Comparison of ENCODE assay signal across 1 fruit fly cellular context in the genomic region with DNA sequence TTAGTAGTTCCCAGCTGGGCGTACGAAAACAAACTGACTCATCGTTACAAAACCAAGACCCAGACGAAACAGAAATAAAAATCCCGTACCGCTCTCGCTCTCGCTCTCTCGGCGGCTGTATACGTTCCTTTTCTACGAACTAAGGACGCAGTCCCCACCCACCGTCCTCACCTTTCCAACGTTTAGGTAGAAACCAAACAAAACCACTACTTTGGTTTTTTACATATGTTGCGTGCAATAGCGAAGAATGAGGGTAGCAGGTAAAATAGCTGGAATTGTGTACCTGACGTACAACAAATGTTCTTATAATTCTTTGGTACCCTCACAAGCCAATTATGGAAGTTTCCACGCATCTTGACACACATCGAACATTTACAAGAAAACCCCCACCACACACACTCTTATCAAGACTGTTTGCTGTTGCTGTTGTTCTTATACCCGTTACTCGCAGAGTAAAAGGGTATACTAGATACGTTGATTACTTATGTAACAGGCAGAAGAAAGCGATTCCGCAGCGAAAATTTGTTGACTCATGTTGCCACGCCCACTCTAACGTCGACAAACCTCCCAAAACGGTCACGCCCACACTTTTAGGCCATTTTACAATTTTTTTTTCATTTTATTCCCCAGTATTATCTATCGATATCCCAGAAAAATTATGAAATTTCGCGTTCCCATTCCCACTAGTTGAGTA.
TF ChIP-seq lines count a peak whose summit lies in the region.

No protein-coding gene starts in this region.

TF ChIP-seq in whole organism, embryonic, 481 proteins besides CTCF, POLR2A, EP300 and RAD21 (continued from another document and continues in another):
- peak; percentile 41 for TF ChIP-seq az2 (GFP tag; optimal IDR thresholded peaks at IDR 0.05; lab: Kevin White, UChicago)
- TF ChIP-seq Max (GFP tag; optimal IDR thresholded peaks at IDR 0.05; lab: Kevin White, UChicago) = peak; percentile 35
- no peak for TF ChIP-seq BtbVII (GFP tag; optimal IDR thresholded peaks at IDR 0.05; lab: Kevin White, UChicago)
- no peak for TF ChIP-seq lbe (GFP tag; optimal IDR thresholded peaks at IDR 0.05; lab: Kevin White, UChicago)
- TF ChIP-seq CG16779 (GFP tag; IDR thresholded peaks at IDR 0.05; lab: Robert Waterston, UW) = no peak
- no peak for TF ChIP-seq Optix (GFP tag; IDR thresholded peaks at IDR 0.05; lab: Robert Waterston, UW)
- TF ChIP-seq CG42726 (GFP tag; IDR thresholded peaks at IDR 0.05; lab: Robert Waterston, UW; ENCODE audit: partially characterized antibody) = no peak
- peak; percentile 53 for TF ChIP-seq CG30403 (GFP tag; optimal IDR thresholded peaks at IDR 0.05; lab: Kevin White, UChicago)
- TF ChIP-seq Camta (GFP tag; optimal IDR thresholded peaks at IDR 0.05; lab: Kevin White, UChicago) = no peak
- no peak for TF ChIP-seq nerfin-1 (tag; optimal IDR thresholded peaks at IDR 0.05; lab: Kevin White, UChicago)
- TF ChIP-seq Lhr (GFP tag; optimal IDR thresholded peaks at IDR 0.05; lab: Kevin White, UChicago) = no peak
- TF ChIP-seq CG30431 (GFP tag; optimal IDR thresholded peaks at IDR 0.05; lab: Kevin White, UChicago) = peak; percentile 3
- peak; percentile 45; the same call in 1 of the 3 replicates for TF ChIP-seq otp (GFP tag; IDR thresholded peaks at IDR 0.05; lab: Robert Waterston, UW)
- TF ChIP-seq crc (GFP tag; optimal IDR thresholded peaks at IDR 0.05; lab: Kevin White, UChicago) = no peak
- peak in 1 of 2 experiments; percentile 4 for TF ChIP-seq Eip74EF (GFP tag; optimal IDR thresholded peaks at IDR 0.05; lab: Kevin White, UChicago)
- no peak for TF ChIP-seq CG31365 (tag; optimal IDR thresholded peaks at IDR 0.05; lab: Kevin White, UChicago)
- peak; percentile 74 for TF ChIP-seq CG3065 (GFP tag; optimal IDR thresholded peaks at IDR 0.05; lab: Kevin White, UChicago)
- no peak for TF ChIP-seq Tbp (GFP tag; optimal IDR thresholded peaks at IDR 0.05; lab: Kevin White, UChicago)
- TF ChIP-seq CG6689 (GFP tag; IDR thresholded peaks at IDR 0.05; lab: Robert Waterston, UW) = no peak
- TF ChIP-seq zfh2 (GFP tag; optimal IDR thresholded peaks at IDR 0.05; lab: Kevin White, UChicago) = no peak
- no peak for TF ChIP-seq Nf-YA (GFP tag; IDR thresholded peaks at IDR 0.05; lab: Robert Waterston, UW)
- TF ChIP-seq CG17829 (tag; optimal IDR thresholded peaks at IDR 0.05; lab: Kevin White, UChicago) = no peak
- TF ChIP-seq tin (GFP tag; optimal IDR thresholded peaks at IDR 0.05; lab: Kevin White, UChicago) = peak; percentile 21
- 0 out of 2 replicates have a peak, but pooled peaks have one; percentile 19 for TF ChIP-seq Awh (GFP tag; IDR thresholded peaks at IDR 0.05; lab: Robert Waterston, UW)
- no peak for TF ChIP-seq klu (GFP tag; IDR thresholded peaks at IDR 0.05; lab: Robert Waterston, UW)
- TF ChIP-seq Xrp1 (GFP tag; IDR thresholded peaks at IDR 0.05; lab: Robert Waterston, UW) = peak; percentile 50; the same call in 1 of the 2 replicates
- TF ChIP-seq CG17568 (GFP tag; optimal IDR thresholded peaks at IDR 0.05; lab: Kevin White, UChicago) = no peak
- no peak for TF ChIP-seq CG31224 (GFP tag; IDR thresholded peaks at IDR 0.05; lab: Robert Waterston, UW)
- no peak for TF ChIP-seq vnd (GFP tag; IDR thresholded peaks at IDR 0.05; lab: Robert Waterston, UW; ENCODE audit: partially characterized antibody)
- TF ChIP-seq CG15601 (tag; optimal IDR thresholded peaks at IDR 0.05; lab: Kevin White, UChicago) = peak; percentile 24
- TF ChIP-seq ewg (GFP tag; optimal IDR thresholded peaks at IDR 0.05; lab: Kevin White, UChicago) = no peak
- no peak for TF ChIP-seq CG14667 (GFP tag; IDR thresholded peaks at IDR 0.05; lab: Robert Waterston, UW)
- no peak for TF ChIP-seq jigr1 (GFP tag; IDR thresholded peaks at IDR 0.05; lab: Robert Waterston, UW)
- TF ChIP-seq br (optimal IDR thresholded peaks at IDR 0.05; lab: Kevin White, UChicago) = no peak
- no peak for TF ChIP-seq pfk (GFP tag; optimal IDR thresholded peaks at IDR 0.05; lab: Kevin White, UChicago)
- no peak for TF ChIP-seq ro (GFP tag; IDR thresholded peaks at IDR 0.05; lab: Robert Waterston, UW)
- no peak for TF ChIP-seq her (GFP tag; optimal IDR thresholded peaks at IDR 0.05; lab: Kevin White, UChicago)
- TF ChIP-seq D (optimal IDR thresholded peaks at IDR 0.05; lab: Kevin White, UChicago) = no peak
- TF ChIP-seq D (GFP tag; optimal IDR thresholded peaks at IDR 0.05; lab: Kevin White, UChicago) = peak; percentile 54
- no peak for TF ChIP-seq z (GFP tag; IDR thresholded peaks at IDR 0.05; lab: Robert Waterston, UW)
- no peak for TF ChIP-seq CG10959 (GFP tag; IDR thresholded peaks at IDR 0.05; lab: Robert Waterston, UW)
- 0 out of 2 replicates have a peak, but pooled peaks have one; percentile 32 for TF ChIP-seq CG32532 (GFP tag; IDR thresholded peaks at IDR 0.05; lab: Robert Waterston, UW)
- TF ChIP-seq so (GFP tag; IDR thresholded peaks at IDR 0.05; lab: Robert Waterston, UW) = no peak
- TF ChIP-seq E2f1 (GFP tag; IDR thresholded peaks at IDR 0.05; lab: Robert Waterston, UW) = 0 out of 2 replicates have a peak, but pooled peaks have one; percentile 13
- TF ChIP-seq CG18619 (GFP tag; optimal IDR thresholded peaks at IDR 0.05; lab: Kevin White, UChicago) = peak; percentile 36
- TF ChIP-seq CG16813 (GFP tag; IDR thresholded peaks at IDR 0.05; lab: Robert Waterston, UW; ENCODE audit: partially characterized antibody) = no peak
- no peak for TF ChIP-seq insv (GFP tag; optimal IDR thresholded peaks at IDR 0.05; lab: Kevin White, UChicago)
- no peak for TF ChIP-seq fru (optimal IDR thresholded peaks at IDR 0.05; lab: Kevin White, UChicago)
- TF ChIP-seq CG15696 (tag; optimal IDR thresholded peaks at IDR 0.05; lab: Kevin White, UChicago) = peak; percentile 53
- TF ChIP-seq sim (GFP tag; IDR thresholded peaks at IDR 0.05; lab: Robert Waterston, UW) = no peak
- TF ChIP-seq kay (GFP tag; optimal IDR thresholded peaks at IDR 0.05; lab: Kevin White, UChicago) = peak; percentile 78
- no peak for TF ChIP-seq psq (GFP tag; optimal IDR thresholded peaks at IDR 0.05; lab: Kevin White, UChicago)
- no peak for TF ChIP-seq Jarid2 (GFP tag; optimal IDR thresholded peaks at IDR 0.05; lab: Kevin White, UChicago)
- TF ChIP-seq CG1233 (GFP tag; optimal IDR thresholded peaks at IDR 0.05; lab: Kevin White, UChicago) = no peak
- TF ChIP-seq Doc2 (GFP tag; IDR thresholded peaks at IDR 0.05; lab: Robert Waterston, UW) = no peak
- peak; percentile 42 for TF ChIP-seq CrebB (tag; optimal IDR thresholded peaks at IDR 0.05; lab: Kevin White, UChicago)
- no peak for TF ChIP-seq hth (optimal IDR thresholded peaks at IDR 0.05; lab: Kevin White, UChicago)
- TF ChIP-seq Fer3 (tag; optimal IDR thresholded peaks at IDR 0.05; lab: Kevin White, UChicago) = peak; percentile 24
- TF ChIP-seq mirr (GFP tag; optimal IDR thresholded peaks at IDR 0.05; lab: Kevin White, UChicago) = peak; percentile 46
- no peak for TF ChIP-seq CG3995 (GFP tag; optimal IDR thresholded peaks at IDR 0.05; lab: Kevin White, UChicago)
- TF ChIP-seq CG17385 (GFP tag; optimal IDR thresholded peaks at IDR 0.05; lab: Kevin White, UChicago) = peak; percentile 5
- TF ChIP-seq HLH54F (GFP tag; optimal IDR thresholded peaks at IDR 0.05; lab: Kevin White, UChicago) = no peak
- peak; percentile 27 for TF ChIP-seq unpg (GFP tag; optimal IDR thresholded peaks at IDR 0.05; lab: Kevin White, UChicago)
- no peak for TF ChIP-seq sisA (GFP tag; IDR thresholded peaks at IDR 0.05; lab: Robert Waterston, UW)
- no peak for TF ChIP-seq ci (GFP tag; IDR thresholded peaks at IDR 0.05; lab: Robert Waterston, UW)
- peak; percentile 22 for TF ChIP-seq fd96Cb (tag; optimal IDR thresholded peaks at IDR 0.05; lab: Kevin White, UChicago)
- no peak for TF ChIP-seq sr (GFP tag; IDR thresholded peaks at IDR 0.05; lab: Robert Waterston, UW)
- no peak for TF ChIP-seq CG13624 (GFP tag; optimal IDR thresholded peaks at IDR 0.05; lab: Kevin White, UChicago)
- TF ChIP-seq Bgb (GFP tag; IDR thresholded peaks at IDR 0.05; lab: Robert Waterston, UW; ENCODE audit: partially characterized antibody) = peak; percentile 38; the same call in 1 of the 2 replicates
- TF ChIP-seq crp (GFP tag; optimal IDR thresholded peaks at IDR 0.05; lab: Kevin White, UChicago) = no peak
- no peak for TF ChIP-seq CG17802 (tag; optimal IDR thresholded peaks at IDR 0.05; lab: Kevin White, UChicago)
- no peak for TF ChIP-seq CG6175 (GFP tag; IDR thresholded peaks at IDR 0.05; lab: Robert Waterston, UW)
- no peak for TF ChIP-seq luna (GFP tag; optimal IDR thresholded peaks at IDR 0.05; lab: Kevin White, UChicago)
- peak; percentile 23 for TF ChIP-seq CG12155 (GFP tag; optimal IDR thresholded peaks at IDR 0.05; lab: Kevin White, UChicago)
- peak; percentile 14 for TF ChIP-seq CG10267 (tag; optimal IDR thresholded peaks at IDR 0.05; lab: Kevin White, UChicago)
- peak; percentile 4 for TF ChIP-seq CG18011 (GFP tag; optimal IDR thresholded peaks at IDR 0.05; lab: Kevin White, UChicago)
- TF ChIP-seq crol (GFP tag; IDR thresholded peaks at IDR 0.05; lab: Robert Waterston, UW) = peak; percentile 47; the same call in 1 of the 2 replicates
- TF ChIP-seq emc (GFP tag; optimal IDR thresholded peaks at IDR 0.05; lab: Kevin White, UChicago) = no peak
- TF ChIP-seq sd (tag; optimal IDR thresholded peaks at IDR 0.05; lab: Kevin White, UChicago) = peak; percentile 51
- TF ChIP-seq sna (GFP tag; IDR thresholded peaks at IDR 0.05; lab: Robert Waterston, UW; ENCODE audit: partially characterized antibody) = no peak
- TF ChIP-seq CG15269 (tag; optimal IDR thresholded peaks at IDR 0.05; lab: Kevin White, UChicago) = no peak
- TF ChIP-seq fu2 (GFP tag; optimal IDR thresholded peaks at IDR 0.05; lab: Kevin White, UChicago) = no peak
- TF ChIP-seq YL-1 (GFP tag; optimal IDR thresholded peaks at IDR 0.05; lab: Kevin White, UChicago) = no peak
- no peak; the same call in 1 of the 2 replicates for TF ChIP-seq CG9932 (GFP tag; IDR thresholded peaks at IDR 0.05; lab: Robert Waterston, UW)
- TF ChIP-seq HLH4C (GFP tag; IDR thresholded peaks at IDR 0.05; lab: Robert Waterston, UW; ENCODE audit: partially characterized antibody) = no peak
- TF ChIP-seq CG18764 (GFP tag; optimal IDR thresholded peaks at IDR 0.05; lab: Kevin White, UChicago) = no peak
- peak; percentile 25 for TF ChIP-seq cg (GFP tag; optimal IDR thresholded peaks at IDR 0.05; lab: Kevin White, UChicago)
- no peak for TF ChIP-seq Mes4 (GFP tag; optimal IDR thresholded peaks at IDR 0.05; lab: Kevin White, UChicago)
- TF ChIP-seq CG18476 (GFP tag; optimal IDR thresholded peaks at IDR 0.05; lab: Kevin White, UChicago) = no peak
- peak in 1 of 2 experiments; percentile 8 for TF ChIP-seq dpn (GFP tag; optimal IDR thresholded peaks at IDR 0.05; lab: Kevin White, UChicago)
- no peak for TF ChIP-seq Six4 (GFP tag; optimal IDR thresholded peaks at IDR 0.05; lab: Kevin White, UChicago)
- TF ChIP-seq cad (GFP tag; optimal IDR thresholded peaks at IDR 0.05; lab: Kevin White, UChicago) = no peak
- no peak for TF ChIP-seq ems (GFP tag; optimal IDR thresholded peaks at IDR 0.05; lab: Kevin White, UChicago)
- TF ChIP-seq Sox100B (GFP tag; optimal IDR thresholded peaks at IDR 0.05; lab: Kevin White, UChicago) = peak; percentile 44
- no peak for TF ChIP-seq CG17912 (GFP tag; optimal IDR thresholded peaks at IDR 0.05; lab: Kevin White, UChicago)
- no peak for TF ChIP-seq hb (GFP tag; IDR thresholded peaks at IDR 0.05; lab: Robert Waterston, UW; ENCODE audit: partially characterized antibody)
- no peak for TF ChIP-seq CG1529 (GFP tag; optimal IDR thresholded peaks at IDR 0.05; lab: Kevin White, UChicago)
- TF ChIP-seq Lim3 (GFP tag; IDR thresholded peaks at IDR 0.05; lab: Robert Waterston, UW) = no peak
- TF ChIP-seq vfl (GFP tag; optimal IDR thresholded peaks at IDR 0.05; lab: Kevin White, UChicago) = no peak
- TF ChIP-seq Kr (GFP tag; optimal IDR thresholded peaks at IDR 0.05; lab: Kevin White, UChicago) = peak; percentile 56
- no peak for TF ChIP-seq BEAF-32 (GFP tag; optimal IDR thresholded peaks at IDR 0.05; lab: Kevin White, UChicago)
- TF ChIP-seq CG11093 (GFP tag; IDR thresholded peaks at IDR 0.05; lab: Robert Waterston, UW) = no peak
- no peak for TF ChIP-seq btn (GFP tag; optimal IDR thresholded peaks at IDR 0.05; lab: Kevin White, UChicago)
- no peak for TF ChIP-seq Sry-β (GFP tag; optimal IDR thresholded peaks at IDR 0.05; lab: Kevin White, UChicago)
- no peak for TF ChIP-seq CG17328 (GFP tag; IDR thresholded peaks at IDR 0.05; lab: Robert Waterston, UW)
- no peak for TF ChIP-seq CG4730 (GFP tag; IDR thresholded peaks at IDR 0.05; lab: Robert Waterston, UW)
- no peak for TF ChIP-seq CG14860 (GFP tag; IDR thresholded peaks at IDR 0.05; lab: Robert Waterston, UW; ENCODE audit: partially characterized antibody)
- TF ChIP-seq CG13287 (GFP tag; IDR thresholded peaks at IDR 0.05; lab: Robert Waterston, UW; ENCODE audit: partially characterized antibody) = no peak
- TF ChIP-seq ERR (GFP tag; optimal IDR thresholded peaks at IDR 0.05; lab: Kevin White, UChicago) = no peak
- peak; percentile 44 for TF ChIP-seq CoRest (tag; optimal IDR thresholded peaks at IDR 0.05; lab: Kevin White, UChicago)
- TF ChIP-seq CG12769 (tag; optimal IDR thresholded peaks at IDR 0.05; lab: Kevin White, UChicago) = peak; percentile 53
- no peak for TF ChIP-seq Dbx (GFP tag; IDR thresholded peaks at IDR 0.05; lab: Robert Waterston, UW)
- TF ChIP-seq CG2712 (tag; optimal IDR thresholded peaks at IDR 0.05; lab: Kevin White, UChicago) = peak; percentile 64
- no peak for TF ChIP-seq C15 (GFP tag; IDR thresholded peaks at IDR 0.05; lab: Robert Waterston, UW)
- no peak for TF ChIP-seq CG1647 (GFP tag; optimal IDR thresholded peaks at IDR 0.05; lab: Kevin White, UChicago)
- TF ChIP-seq oc (tag; optimal IDR thresholded peaks at IDR 0.05; lab: Kevin White, UChicago) = no peak
- no peak for TF ChIP-seq disco-r (GFP tag; optimal IDR thresholded peaks at IDR 0.05; lab: Kevin White, UChicago)
- no peak for TF ChIP-seq dati (GFP tag; IDR thresholded peaks at IDR 0.05; lab: Robert Waterston, UW)
- TF ChIP-seq ATbp (GFP tag; optimal IDR thresholded peaks at IDR 0.05; lab: Kevin White, UChicago) = no peak
- peak; percentile 9 for TF ChIP-seq CG1603 (tag; optimal IDR thresholded peaks at IDR 0.05; lab: Kevin White, UChicago)
- TF ChIP-seq nau (GFP tag; optimal IDR thresholded peaks at IDR 0.05; lab: Kevin White, UChicago) = no peak
- TF ChIP-seq CG6254 (GFP tag; optimal IDR thresholded peaks at IDR 0.05; lab: Kevin White, UChicago) = no peak
- TF ChIP-seq sens (GFP tag; lab: Kevin White, UChicago) = peak; percentile 89
- TF ChIP-seq zf30C (GFP tag; optimal IDR thresholded peaks at IDR 0.05; lab: Kevin White, UChicago) = no peak
- TF ChIP-seq knrl (GFP tag; IDR thresholded peaks at IDR 0.05; lab: Robert Waterston, UW; ENCODE audit: partially characterized antibody) = no peak
- TF ChIP-seq twi (tag; optimal IDR thresholded peaks at IDR 0.05; lab: Kevin White, UChicago) = peak; percentile 87
- TF ChIP-seq NC2α (GFP tag; optimal IDR thresholded peaks at IDR 0.05; lab: Kevin White, UChicago) = no peak
